Worm (Caenorhabditis elegans) whole organism, young adult: Measurements from ENCODE around the gene C05C9.2.

Source experiments
- B0336.3 ChIP-seq: fragments of 200-800 bp; sonication (Bioruptor generic); IDR thresholded peaks from 2 replicates; pipeline ENCODE4 v1.3.6; 2022; ENCODE audit warnings: missing genetic modification characterization, missing compliant biosample characterization
- C06A6.2 ChIP-seq: fragments of 200-800 bp; sonication (Bioruptor generic); conservative IDR thresholded peaks from 2 replicates; pipeline ENCODE4 v1.3.6; 2022; ENCODE audit warnings: missing genetic modification characterization, missing compliant biosample characterization
- aptf-3 ChIP-seq: fragments of 200-800 bp; sonication (Bioruptor generic); IDR thresholded peaks from 2 replicates; pipeline ENCODE4 v1.3.6; 2022; ENCODE audit warnings: missing genetic modification characterization, missing compliant biosample characterization
- attf-3 ChIP-seq: fragments of 200-800 bp; sonication (Bioruptor generic); conservative IDR thresholded peaks from 2 replicates; pipeline ENCODE4 v1.3.6; 2022; ENCODE audit warnings: missing genetic modification reagents, missing genetic modification characterization, missing compliant biosample characterization
- hsf-1 ChIP-seq: fragments of 200-800 bp; sonication (Bioruptor generic); IDR thresholded peaks from 2 replicates; pipeline ENCODE4 v1.3.6; 2022; ENCODE audit warnings: missing genetic modification reagents, missing genetic modification characterization, missing compliant biosample characterization
- lin-40 ChIP-seq: sonication (generic microtip); optimal IDR thresholded peaks from 2 replicates; lab custom pipeline; 2016; ENCODE audit warnings: missing genetic modification characterization, mild to moderate bottlenecking, missing compliant biosample characterization, missing genotype, missing genetic modification reagents

ce11 chrX:11178599-11178998, 25.7 kb downstream of the C05C9.2 start, which contains the start of gene gnrr-6:
- TF ChIP-seq B0336.3 (GFP tag; lab: Robert Waterston, UW) (no peak), lin-40 (no peak), attf-3 (GFP tag; lab: Robert Waterston, UW) (no peak), C06A6.2 (GFP tag; lab: Robert Waterston, UW) (no peak), hsf-1 (GFP tag; lab: Robert Waterston, UW) (no peak), aptf-3 (GFP tag; lab: Robert Waterston, UW) (no peak)
